Fruit fly (Drosophila melanogaster) whole organism, wandering third instar larva: ENCODE data around the gene CG9921.

ENCODE experiments used
- Abd-B ChIP-seq: fragments of >200 bp; optimal IDR thresholded peaks from 2 replicates; lab custom pipeline; 2017; ENCODE audit warnings: missing biosample characterization, missing genetic modification characterization
- CG32264 ChIP-seq: fragments of 200-800 bp; sonication (Bioruptor generic); optimal IDR thresholded peaks from 2 replicates; lab custom pipeline; 2016; ENCODE audit warnings: missing biosample characterization, missing genetic modification characterization
- CG9705 ChIP-seq: fragments of 200-800 bp; sonication (Bioruptor generic); optimal IDR thresholded peaks from 2 replicates; lab custom pipeline; 2018; ENCODE audit warnings: missing biosample characterization, mild to moderate bottlenecking, missing genetic modification characterization
- CrebA ChIP-seq: fragments of 200-800 bp; sonication (Bioruptor generic); optimal IDR thresholded peaks from 2 replicates; lab custom pipeline; 2016; ENCODE audit warnings: missing biosample characterization, mild to moderate bottlenecking, missing genetic modification characterization, borderline replicate concordance
- Dfd ChIP-seq: fragments of >200 bp; optimal IDR thresholded peaks from 2 replicates; lab custom pipeline; 2017; ENCODE audit warnings: missing biosample characterization, missing genetic modification characterization
- Dif ChIP-seq: fragments of 200-275, 200-300 bp; sonication (Bioruptor generic); optimal IDR thresholded peaks from 2 replicates; lab custom pipeline; 2018; ENCODE audit warnings: missing biosample characterization, missing genetic modification characterization; ENCODE audit not compliant: partially characterized antibody
- GATAd ChIP-seq: sonication (Bioruptor generic); optimal IDR thresholded peaks from 2 replicates; lab custom pipeline; 2016; ENCODE audit warnings: missing biosample characterization, missing genetic modification characterization
- HLH106 ChIP-seq: fragments of 200-800 bp; optimal IDR thresholded peaks from 3 replicates; lab custom pipeline; 2019; ENCODE audit warnings: missing biosample characterization, mild to moderate bottlenecking, missing genetic modification characterization, moderate library complexity
- Hnf4 ChIP-seq: fragments of 200-800 bp; sonication (Bioruptor generic); optimal IDR thresholded peaks from 2 replicates; lab custom pipeline; 2016; ENCODE audit warnings: missing biosample characterization, mild to moderate bottlenecking, missing genetic modification characterization
- Hr78 ChIP-seq: fragments of >200 bp; optimal IDR thresholded peaks from 2 replicates; lab custom pipeline; 2017; ENCODE audit warnings: missing biosample characterization, missing genetic modification characterization
- Hr83 ChIP-seq: fragments of 200-300 bp; sonication (Bioruptor generic); optimal IDR thresholded peaks from 2 replicates; lab custom pipeline; 2016; ENCODE audit warnings: missing biosample characterization, mild to moderate bottlenecking, missing genetic modification characterization, moderate library complexity; ENCODE audit not compliant: poor library complexity, severe bottlenecking
- Jra ChIP-seq: sonication (Bioruptor generic); optimal IDR thresholded peaks from 2 replicates; lab custom pipeline; 2016; ENCODE audit warnings: missing biosample characterization, missing genetic modification characterization
- Mio ChIP-seq: sonication (Bioruptor generic); optimal IDR thresholded peaks from 2 replicates; lab custom pipeline; 2016; ENCODE audit warnings: missing biosample characterization, missing genetic modification characterization
- Myc ChIP-seq: fragments of >200 bp; optimal IDR thresholded peaks from 2 replicates; lab custom pipeline; 2017
- N ChIP-seq: fragments of >200 bp; optimal IDR thresholded peaks from 2 replicates; lab custom pipeline; 2018; ENCODE audit warnings: missing biosample characterization, missing external identifiers, missing genetic modification characterization
- OdsH ChIP-seq: fragments of 200-800 bp; sonication (Bioruptor generic); optimal IDR thresholded peaks from 2 replicates; lab custom pipeline; 2016; ENCODE audit warnings: missing biosample characterization, mild to moderate bottlenecking, missing genetic modification characterization
- Rel ChIP-seq, 2 experiments: fragments of 200-800 bp; sonication (Bioruptor generic) in 1 of 2; optimal IDR thresholded peaks; 2 replicates in 1 of 2; 3 replicates in 1 of 2; lab custom pipeline; 2016 to 2019; ENCODE audit warnings: mild to moderate bottlenecking in 2 of 2, missing biosample characterization in 2 of 2, missing genetic modification characterization in 2 of 2, moderate library complexity in 1 of 2
- Sp1 ChIP-seq: fragments of 200-800 bp; sonication (Bioruptor generic); optimal IDR thresholded peaks from 3 replicates; lab custom pipeline; 2019; ENCODE audit warnings: missing biosample characterization, mild to moderate bottlenecking, missing genetic modification characterization, moderate library complexity
- Vsx2 ChIP-seq: fragments of 200-300, 225-300 bp; sonication (Bioruptor generic); optimal IDR thresholded peaks from 2 replicates; lab custom pipeline; 2018; ENCODE audit warnings: missing biosample characterization, missing genetic modification characterization; ENCODE audit not compliant: partially characterized antibody
- br ChIP-seq: fragments of 200-800 bp; sonication (Bioruptor generic); optimal IDR thresholded peaks from 2 replicates; lab custom pipeline; 2016; ENCODE audit warnings: missing biosample characterization, missing genetic modification characterization
- brk ChIP-seq: fragments of 200-800 bp; sonication (Bioruptor generic); optimal IDR thresholded peaks from 2 replicates; lab custom pipeline; 2016; ENCODE audit warnings: missing biosample characterization, mild to moderate bottlenecking, missing genetic modification characterization
- dl ChIP-seq, 2 experiments: fragments of 175-275, 200-275 bp in 1 of 2; fragments of 200-275 bp in 1 of 2; sonication (Bioruptor generic); optimal IDR thresholded peaks; lab custom pipeline; 2018; ENCODE audit warnings: mild to moderate bottlenecking in 2 of 2, missing biosample characterization in 2 of 2, missing genetic modification characterization in 2 of 2, moderate library complexity in 2 of 2; ENCODE audit not compliant: partially characterized antibody in 2 of 2, insufficient read depth in 1 of 2
- dmrt93B ChIP-seq: fragments of 200-800 bp; sonication (Bioruptor generic); optimal IDR thresholded peaks from 2 replicates; lab custom pipeline; 2018; ENCODE audit warnings: missing biosample characterization, mild to moderate bottlenecking, missing genetic modification characterization
- dsf ChIP-seq: sonication (Bioruptor generic); optimal IDR thresholded peaks from 2 replicates; lab custom pipeline; 2016; ENCODE audit warnings: missing biosample characterization, missing genetic modification characterization, borderline replicate concordance
- ey ChIP-seq: fragments of 200-800 bp; sonication (Bioruptor generic); optimal IDR thresholded peaks from 2 replicates; lab custom pipeline; 2016; ENCODE audit warnings: missing biosample characterization, missing genetic modification characterization
- foxo ChIP-seq, 2 experiments: fragments of 200-800 bp; sonication (Bioruptor generic); optimal IDR thresholded peaks; 2 replicates in 1 of 2; 3 replicates in 1 of 2; lab custom pipeline; 2016 to 2017; ENCODE audit warnings: missing biosample characterization in 2 of 2, missing genetic modification characterization in 2 of 2
- fru ChIP-seq: fragments of 200-800 bp; sonication (Bioruptor generic); optimal IDR thresholded peaks from 3 replicates; lab custom pipeline; 2016; ENCODE audit warnings: missing biosample characterization, mild to moderate bottlenecking, missing genetic modification characterization
- h ChIP-seq: fragments of 200-800 bp; sonication (Bioruptor generic); optimal IDR thresholded peaks from 3 replicates; lab custom pipeline; 2016; ENCODE audit warnings: missing biosample characterization, mild to moderate bottlenecking, missing genetic modification characterization
- jim ChIP-seq: fragments of 175-275, 200-325 bp; sonication (Bioruptor generic); optimal IDR thresholded peaks from 2 replicates; lab custom pipeline; 2016; ENCODE audit warnings: missing biosample characterization, mild to moderate bottlenecking, missing genetic modification characterization
- lola ChIP-seq: fragments of >200 bp; optimal IDR thresholded peaks from 2 replicates; lab custom pipeline; 2017; ENCODE audit warnings: missing biosample characterization, missing genetic modification characterization
- pan ChIP-seq: fragments of >200 bp; optimal IDR thresholded peaks from 2 replicates; lab custom pipeline; 2017
- psq ChIP-seq: fragments of 200-800 bp; sonication (Bioruptor generic); optimal IDR thresholded peaks from 3 replicates; lab custom pipeline; 2017; ENCODE audit warnings: missing biosample characterization, mild to moderate bottlenecking, missing genetic modification characterization, moderate library complexity
- rgr ChIP-seq: fragments of 200-800 bp; sonication (Bioruptor generic); optimal IDR thresholded peaks from 3 replicates; lab custom pipeline; 2016; ENCODE audit warnings: missing biosample characterization, mild to moderate bottlenecking, missing genetic modification characterization
- sage ChIP-seq: fragments of 200-800 bp; sonication (Bioruptor generic); optimal IDR thresholded peaks from 2 replicates; lab custom pipeline; 2016; ENCODE audit warnings: missing biosample characterization, mild to moderate bottlenecking, missing genetic modification characterization
- sv ChIP-seq: fragments of 200-800 bp; sonication (Bioruptor generic); optimal IDR thresholded peaks from 3 replicates; lab custom pipeline; 2016; ENCODE audit warnings: missing biosample characterization, missing genetic modification characterization
- tai ChIP-seq: sonication (Bioruptor generic); optimal IDR thresholded peaks from 2 replicates; lab custom pipeline; 2016; ENCODE audit warnings: missing biosample characterization, missing genetic modification characterization
- usp ChIP-seq: fragments of >200 bp; optimal IDR thresholded peaks from 2 replicates; lab custom pipeline; 2017; ENCODE audit warnings: missing biosample characterization, missing genetic modification characterization
- woc ChIP-seq: sonication (Bioruptor generic); optimal IDR thresholded peaks from 2 replicates; lab custom pipeline; 2016; ENCODE audit warnings: missing biosample characterization, mild to moderate bottlenecking, missing genetic modification characterization

CG9921 gene

DNA sequence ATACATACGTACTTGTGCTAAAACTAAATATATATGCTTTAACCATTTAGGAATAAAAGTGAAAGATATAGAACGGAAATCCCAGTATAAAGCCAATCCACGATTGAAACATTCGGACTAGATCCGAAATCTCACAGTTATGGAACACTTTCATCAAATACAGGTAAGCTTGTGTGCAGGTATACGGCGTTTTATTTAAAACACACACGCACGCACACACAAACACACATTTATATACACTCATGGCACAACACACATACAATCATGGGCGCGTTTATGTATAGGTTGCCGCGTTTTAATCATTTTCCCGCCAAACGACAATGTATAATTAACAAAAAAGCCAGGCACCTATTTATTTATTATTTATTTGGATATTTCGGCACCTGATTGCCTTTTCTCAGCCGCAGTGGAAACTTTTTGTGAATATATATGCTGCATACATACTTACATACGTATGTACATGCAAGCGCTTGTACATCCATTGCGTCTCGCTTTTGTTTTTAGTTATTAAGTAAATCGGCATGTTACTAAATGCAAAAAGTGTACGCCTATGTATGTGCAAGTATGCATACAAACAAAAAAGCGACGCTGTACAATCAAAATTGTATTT lies 956 bp upstream of the CG9921 start:
- TF ChIP-seq lola (no peak), Myc (no peak), CrebA (GFP tag; lab: Kevin White, UChicago) (peak; percentile 27), woc (GFP tag; lab: Kevin White, UChicago) (no peak), N (GFP tag; lab: Kevin White, UChicago) (peak; percentile 37)

DNA sequence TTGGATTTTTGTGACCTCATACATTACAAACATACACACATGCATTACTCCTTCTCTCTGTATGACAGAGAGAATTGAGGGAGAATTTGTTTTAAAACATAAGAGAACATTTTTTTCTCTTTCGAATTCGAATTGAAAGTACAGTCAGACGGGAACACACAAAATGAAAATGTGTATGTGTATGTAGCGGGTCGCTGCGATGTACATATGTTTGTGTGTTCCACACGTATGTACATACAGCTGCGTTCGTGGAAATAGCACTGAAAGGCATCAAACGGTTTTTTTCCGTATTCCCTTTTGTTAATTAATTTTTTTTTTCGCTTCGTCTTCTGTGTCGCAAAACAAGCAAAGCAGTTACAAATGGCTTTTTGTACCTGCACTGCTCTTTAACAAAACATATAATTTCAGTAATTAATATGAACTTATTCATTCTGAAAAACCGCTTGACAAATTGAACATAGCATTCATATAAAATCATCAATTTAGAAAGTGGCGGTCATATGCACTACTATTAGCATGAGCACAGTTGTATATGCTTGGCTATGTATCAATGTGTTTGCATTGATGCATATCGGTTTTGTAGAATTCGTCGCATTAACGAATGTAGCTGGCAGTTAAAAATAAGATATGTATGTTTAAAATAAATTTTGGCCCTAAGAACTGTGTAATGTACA lies 648 bp downstream of the CG9921 start:
- TF ChIP-seq Sp1 (GFP tag; lab: Kevin White, UChicago) (peak; percentile 99), Dfd (GFP tag; lab: Kevin White, UChicago) (no peak), psq (GFP tag; lab: Kevin White, UChicago) (peak; percentile 90), Myc (no peak), CrebA (GFP tag; lab: Kevin White, UChicago) (no peak), Jra (GFP tag; lab: Kevin White, UChicago) (peak; percentile 84), Vsx2 (no peak), Rel (GFP tag; optimal IDR thresholded peaks at IDR 0.05; lab: Kevin White, UChicago) (peak; percentile 75), Rel (tag; optimal IDR thresholded peaks at IDR 0.05; lab: Kevin White, UChicago) (peak; percentile 79), pan (lab: Kevin White, UChicago) (no peak), usp (no peak), h (GFP tag; lab: Kevin White, UChicago) (peak; percentile 95), HLH106 (tag; lab: Kevin White, UChicago) (peak; percentile 97), rgr (GFP tag; lab: Kevin White, UChicago) (peak; percentile 95), tai (GFP tag; lab: Kevin White, UChicago) (no peak), lola (no peak), jim (GFP tag; lab: Kevin White, UChicago) (no peak), dsf (peak; percentile 54), OdsH (GFP tag; lab: Kevin White, UChicago) (peak; percentile 92), Hr78 (no peak), Hnf4 (GFP tag; lab: Kevin White, UChicago) (peak; percentile 77), CG9705 (peak; percentile 96), woc (GFP tag; lab: Kevin White, UChicago) (peak; percentile 91), N (GFP tag; lab: Kevin White, UChicago) (no peak), dl (GFP tag; optimal IDR thresholded peaks at IDR 0.05; lab: Kevin White, UChicago; ENCODE audit: insufficient read depth in 1 of 2, partially characterized antibody in 2 of 2) (peak; percentile 69 to 75), dmrt93B (GFP tag; lab: Kevin White, UChicago) (peak; percentile 96), fru (GFP tag; lab: Kevin White, UChicago) (peak; percentile 97), CG32264 (GFP tag; lab: Kevin White, UChicago) (peak; percentile 87), sage (GFP tag; lab: Kevin White, UChicago) (peak; percentile 86), Dif (peak; percentile 81), Mio (peak; percentile 60), brk (GFP tag; lab: Kevin White, UChicago) (peak; percentile 67), br (GFP tag; lab: Kevin White, UChicago) (peak; percentile 95), Hr83 (GFP tag; lab: Kevin White, UChicago) (no peak), Abd-B (GFP tag; lab: Kevin White, UChicago) (no peak), sv (GFP tag; lab: Kevin White, UChicago) (peak; percentile 92), foxo (GFP tag; optimal IDR thresholded peaks at IDR 0.05; lab: Kevin White, UChicago) (peak; percentile 49 to 95), GATAd (no peak), ey (GFP tag; lab: Kevin White, UChicago) (peak; percentile 96)
